Worm (Caenorhabditis elegans) whole organism, L4 larva: ENCODE data around the gene cope-1.

Experiments
- F26F4.8 ChIP-seq: fragments of 200-800 bp; sonication (Bioruptor generic); conservative IDR thresholded peaks from 2 replicates; pipeline ENCODE4 v1.3.6; 2022; ENCODE audit warnings: missing genetic modification characterization, missing compliant biosample characterization
- F37D6.2 ChIP-seq: sonication (generic microtip); optimal IDR thresholded peaks from 2 replicates; lab custom pipeline; 2016; ENCODE audit warnings: mild to moderate bottlenecking, missing genetic modification characterization, missing compliant biosample characterization
- F44E2.7 ChIP-seq: fragments of 200-800 bp; sonication (Bioruptor generic); IDR thresholded peaks from 2 replicates; pipeline ENCODE4 v2.1.2; 2022; ENCODE audit warnings: missing genetic modification characterization, missing compliant biosample characterization
- F49E8.2 ChIP-seq: sonication (generic microtip); optimal IDR thresholded peaks from 2 replicates; lab custom pipeline; 2016; ENCODE audit warnings: missing compliant biosample characterization, mild to moderate bottlenecking, missing genetic modification characterization, borderline replicate concordance
- R02D3.7 ChIP-seq: fragments of 150-350 bp; sonication (generic microtip); optimal IDR thresholded peaks from 3 replicates; lab custom pipeline; 2014; ENCODE audit warnings: missing biosample characterization, missing genetic modification characterization
- T26A8.4 ChIP-seq: fragments of 200-800 bp; sonication (Bioruptor generic); IDR thresholded peaks from 2 replicates; pipeline ENCODE4 v1.3.6; 2022; ENCODE audit warnings: missing genetic modification characterization, missing compliant biosample characterization
- Y48G9A.11 ChIP-seq: fragments of 200-800 bp; sonication (Bioruptor generic); IDR thresholded peaks from 2 replicates; pipeline ENCODE4 v1.3.6; 2022; ENCODE audit warnings: missing genetic modification reagents, missing genetic modification characterization, missing compliant biosample characterization
- Y5F2A.4 ChIP-seq: fragments of 200-800 bp; sonication (Bioruptor generic); optimal IDR thresholded peaks from 2 replicates; lab custom pipeline; 2018; ENCODE audit warnings: mild to moderate bottlenecking, missing genetic modification characterization, missing compliant biosample characterization
- Y75B8A.6 ChIP-seq: fragments of 200-800 bp; sonication (Bioruptor generic); IDR thresholded peaks from 2 replicates; pipeline ENCODE4 v1.3.6; 2022; ENCODE audit warnings: missing genetic modification reagents, missing genetic modification characterization, missing compliant biosample characterization
- ZK337.2 ChIP-seq: fragments of 200-800 bp; sonication (Bioruptor generic); IDR thresholded peaks from 2 replicates; pipeline ENCODE4 v1.3.6; 2022; ENCODE audit warnings: missing genetic modification reagents, missing genetic modification characterization, missing compliant biosample characterization
- ZK546.5 ChIP-seq, 2 experiments: sonication (generic microtip); optimal IDR thresholded peaks; 2 replicates each; lab custom pipeline; 2017; ENCODE audit warnings: missing biosample characterization in 2 of 2, missing genetic modification characterization in 2 of 2
- aha-1 ChIP-seq: fragments of 150-350 bp; peaks from one replicate; lab custom pipeline; 2014; ENCODE audit warnings: missing biosample characterization, missing genetic modification characterization
- ceh-44 ChIP-seq: fragments of 200-800 bp; sonication (Bioruptor generic); IDR thresholded peaks from 2 replicates; pipeline ENCODE4 v1.3.6; 2022; ENCODE audit warnings: missing genetic modification reagents, missing genetic modification characterization, missing compliant biosample characterization
- ceh-82 ChIP-seq: sonication (generic microtip); optimal IDR thresholded peaks from 2 replicates; lab custom pipeline; 2017; ENCODE audit warnings: missing biosample characterization, missing genetic modification characterization
- ces-1 ChIP-seq: fragments of 150-350 bp; sonication (generic microtip); optimal IDR thresholded peaks from 4 replicates; lab custom pipeline; 2014; ENCODE audit warnings: missing biosample characterization, missing genetic modification reagents, missing genetic modification characterization
- daf-16 ChIP-seq, 3 experiments: sonication (generic microtip); optimal IDR thresholded peaks; 2 replicates each; lab custom pipeline; 2016 to 2017; ENCODE audit warnings: missing genetic modification characterization in 3 of 3, missing genetic modification reagents in 3 of 3, mild to moderate bottlenecking in 2 of 3, missing compliant biosample characterization in 2 of 3, missing biosample characterization in 1 of 3, moderate library complexity in 1 of 3
- daf-19 ChIP-seq: fragments of 200-800 bp; sonication (Bioruptor generic); conservative IDR thresholded peaks from 2 replicates; pipeline ENCODE4 v1.3.6; 2022; ENCODE audit warnings: missing genetic modification characterization, missing compliant biosample characterization
- daf-8 ChIP-seq: fragments of 200-800 bp; sonication (Bioruptor generic); IDR thresholded peaks from 2 replicates; pipeline ENCODE4 v1.3.6; 2022; ENCODE audit warnings: missing genetic modification characterization, missing compliant biosample characterization
- dmd-8 ChIP-seq: fragments of 200-800 bp; sonication (Bioruptor generic); IDR thresholded peaks from 2 replicates; pipeline ENCODE4 v1.3.6; 2022; ENCODE audit warnings: missing genetic modification characterization, missing compliant biosample characterization
- egl-43 ChIP-seq: fragments of 200-800 bp; sonication (Bioruptor generic); IDR thresholded peaks from 2 replicates; pipeline ENCODE4 v1.3.6; 2022; ENCODE audit warnings: missing genetic modification reagents, missing genetic modification characterization, missing compliant biosample characterization
- fos-1 ChIP-seq: fragments of 150-350 bp; optimal IDR thresholded peaks from 2 replicates; lab custom pipeline; 2014; ENCODE audit warnings: missing biosample characterization, missing genetic modification characterization
- gei-8 ChIP-seq: fragments of 200-800 bp; sonication (Bioruptor generic); optimal IDR thresholded peaks from 2 replicates; lab custom pipeline; 2018; ENCODE audit warnings: mild to moderate bottlenecking, missing genetic modification characterization, missing compliant biosample characterization
- hlh-11 ChIP-seq: fragments of 200-800 bp; sonication (Bioruptor generic); optimal IDR thresholded peaks from 2 replicates; lab custom pipeline; 2018; ENCODE audit warnings: mild to moderate bottlenecking, missing genetic modification characterization, missing compliant biosample characterization
- hmg-1.1 ChIP-seq: fragments of 200-800 bp; sonication (Bioruptor generic); IDR thresholded peaks from 2 replicates; pipeline ENCODE4 v1.3.6; 2022; ENCODE audit warnings: missing genetic modification reagents, missing genetic modification characterization, missing compliant biosample characterization
- lim-7 ChIP-seq: fragments of 200-800 bp; sonication (Bioruptor generic); IDR thresholded peaks from 2 replicates; pipeline ENCODE4 v1.3.6; 2022; ENCODE audit warnings: missing genetic modification characterization, missing compliant biosample characterization
- lin-1 ChIP-seq: fragments of 200-800 bp; sonication (Bioruptor generic); IDR thresholded peaks from 2 replicates; pipeline ENCODE4 v1.3.6; 2022; ENCODE audit warnings: missing genetic modification reagents, missing genetic modification characterization, missing compliant biosample characterization
- lin-13 ChIP-seq: fragments of 150-350 bp; optimal IDR thresholded peaks from 2 replicates; lab custom pipeline; 2014; ENCODE audit warnings: missing biosample characterization, missing genetic modification reagents, missing genetic modification characterization
- lsy-2 ChIP-seq, 2 experiments: fragments of 150-350 bp in 1 of 2; sonication (generic microtip) in 1 of 2; optimal IDR thresholded peaks; 2 replicates each; lab custom pipeline; 2014 to 2017; ENCODE audit warnings: missing biosample characterization in 2 of 2, missing genetic modification characterization in 2 of 2
- madf-5 ChIP-seq, 2 experiments: fragments of 200-800 bp; sonication (Bioruptor generic); IDR thresholded peaks; 2 replicates each; pipeline ENCODE4 v1.3.6; 2022; ENCODE audit warnings: missing compliant biosample characterization in 2 of 2, missing genetic modification characterization in 2 of 2
- mes-2 ChIP-seq: sonication (generic microtip); optimal IDR thresholded peaks from 2 replicates; lab custom pipeline; 2016; ENCODE audit warnings: missing genotype, mild to moderate bottlenecking, missing genetic modification characterization, missing compliant biosample characterization; ENCODE audit not compliant: poor library complexity, severe bottlenecking
- mxl-3 ChIP-seq: fragments of 200-800 bp; sonication (Bioruptor generic); optimal IDR thresholded peaks from 2 replicates; lab custom pipeline; 2018; ENCODE audit warnings: mild to moderate bottlenecking, missing genetic modification characterization, missing compliant biosample characterization
- nhr-102 ChIP-seq: sonication (generic microtip); optimal IDR thresholded peaks from 2 replicates; lab custom pipeline; 2016; ENCODE audit warnings: mild to moderate bottlenecking, missing genetic modification characterization, moderate library complexity, missing compliant biosample characterization
- nhr-48 ChIP-seq: sonication (generic microtip); optimal IDR thresholded peaks from 2 replicates; lab custom pipeline; 2016; ENCODE audit warnings: mild to moderate bottlenecking, missing genetic modification characterization, missing compliant biosample characterization
- nhr-76 ChIP-seq: fragments of 150-350 bp; optimal IDR thresholded peaks from 2 replicates; lab custom pipeline; 2014; ENCODE audit warnings: missing biosample characterization, missing genetic modification characterization
- pha-4 ChIP-seq, 2 experiments: fragments of 150-350 bp in 1 of 2; fragments of 200-800 bp in 1 of 2; sonication (Bioruptor generic) in 1 of 2; IDR thresholded peaks in 1 of 2; optimal IDR thresholded peaks in 1 of 2; 2 replicates each; pipeline versions ENCODE4 v1.3.6 to Lab custom; 2014 to 2022; ENCODE audit warnings: missing genetic modification characterization in 2 of 2, missing genetic modification reagents in 2 of 2, missing biosample characterization in 1 of 2, missing compliant biosample characterization in 1 of 2
- php-3 ChIP-seq: fragments of 200-800 bp; sonication (Bioruptor generic); IDR thresholded peaks from 2 replicates; pipeline ENCODE4 v1.3.6; 2022; ENCODE audit warnings: missing genetic modification reagents, missing genetic modification characterization, missing compliant biosample characterization
- pqm-1 ChIP-seq: sonication (generic microtip); optimal IDR thresholded peaks from 2 replicates; lab custom pipeline; 2017; ENCODE audit warnings: missing biosample characterization, missing genetic modification characterization
- saeg-2 ChIP-seq: fragments of 200-800 bp; sonication (Bioruptor generic); IDR thresholded peaks from 2 replicates; pipeline ENCODE4 v1.3.6; 2022; ENCODE audit warnings: missing genetic modification reagents, missing genetic modification characterization, missing compliant biosample characterization
- skn-1 ChIP-seq: fragments of 150-350 bp; optimal IDR thresholded peaks from 2 replicates; lab custom pipeline; 2014; ENCODE audit warnings: missing biosample characterization, missing genetic modification characterization
- snpc-1.2 ChIP-seq: fragments of 200-800 bp; sonication (Bioruptor generic); IDR thresholded peaks from 2 replicates; pipeline ENCODE4 v1.3.6; 2022; ENCODE audit warnings: missing genetic modification reagents, missing genetic modification characterization, missing compliant biosample characterization
- spr-1 ChIP-seq: sonication (generic microtip); optimal IDR thresholded peaks from 2 replicates; lab custom pipeline; 2016; ENCODE audit warnings: mild to moderate bottlenecking, missing genetic modification characterization, missing compliant biosample characterization
- spr-3 ChIP-seq: fragments of 200-800 bp; sonication (Bioruptor generic); optimal IDR thresholded peaks from 2 replicates; lab custom pipeline; 2018; ENCODE audit warnings: mild to moderate bottlenecking, missing genetic modification characterization, missing compliant biosample characterization
- tra-1 ChIP-seq: fragments of 200-800 bp; sonication (Bioruptor generic); IDR thresholded peaks from 2 replicates; pipeline ENCODE4 v1.3.6; 2022; ENCODE audit warnings: missing genetic modification reagents, missing genetic modification characterization, missing compliant biosample characterization
- unc-62 ChIP-seq, 3 experiments: fragments of 150-350 bp in 1 of 3; sonication (generic microtip); optimal IDR thresholded peaks in 2 of 3; peaks in 1 of 3; 1 replicate in 1 of 3; 2 replicates in 2 of 3; lab custom pipeline; 2014 to 2017; ENCODE audit warnings: missing biosample characterization in 3 of 3, missing genetic modification characterization in 3 of 3, missing genetic modification reagents in 3 of 3, missing genotype in 1 of 3
- zfp-2 ChIP-seq: sonication (generic microtip); optimal IDR thresholded peaks from 2 replicates; lab custom pipeline; 2016; ENCODE audit warnings: mild to moderate bottlenecking, missing genetic modification characterization, missing compliant biosample characterization
- zip-2 ChIP-seq: fragments of 150-350 bp; optimal IDR thresholded peaks from 2 replicates; lab custom pipeline; 2014; ENCODE audit warnings: missing biosample characterization, missing genetic modification characterization
- ztf-7 ChIP-seq: fragments of 150-350 bp; optimal IDR thresholded peaks from 2 replicates; lab custom pipeline; 2014; ENCODE audit warnings: missing biosample characterization, missing genetic modification characterization

The cope-1 gene

ce11 chrIII:13409498-13409897 lies 16.6 kb upstream of the cope-1 start, which contains the start of gene myo-6:
myo-6 (plus strand) TSS chrIII:13409798.
- TF ChIP-seq madf-5 (GFP tag; IDR thresholded peaks at IDR 0.05; lab: Robert Waterston, UW) (no peak), ZK337.2 (GFP tag; lab: Robert Waterston, UW) (no peak), pha-4 (GFP tag; IDR thresholded peaks at IDR 0.05; lab: Robert Waterston, UW) (0 out of 2 replicates have a peak, but pooled peaks have one; percentile 25), pha-4 (tag; optimal IDR thresholded peaks at IDR 0.05; lab: Kevin White, UChicago) (no peak), hlh-11 (no peak), lin-13 (no peak)

DNA sequence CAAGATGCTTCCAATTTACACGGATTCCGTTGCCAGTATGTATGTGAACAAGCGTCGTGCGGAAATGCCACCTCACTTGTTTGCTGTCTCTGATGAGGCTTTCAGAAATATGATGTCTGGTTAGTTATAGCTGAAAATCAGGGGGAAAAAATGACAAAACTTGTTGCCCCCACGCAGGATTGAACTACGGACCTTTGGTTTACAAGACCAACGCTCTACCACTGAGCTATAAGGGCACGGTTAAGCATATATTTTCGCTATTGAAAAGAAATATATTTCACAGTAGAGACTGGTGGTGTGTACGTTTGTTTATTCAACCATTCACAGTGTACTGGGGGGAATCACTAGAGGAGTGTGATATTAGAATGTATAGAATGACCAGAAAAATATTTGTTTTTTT lies 14.9 kb upstream of the cope-1 start:
- TF ChIP-seq unc-62 (GFP tag; optimal IDR thresholded peaks at IDR 0.05 in 1 of 2; lab: Kevin White, UChicago) (no peak), unc-62 (tag; optimal IDR thresholded peaks at IDR 0.05; lab: Kevin White, UChicago) (no peak), spr-3 (peak; percentile 28), Y48G9A.11 (GFP tag; lab: Robert Waterston, UW) (peak; percentile 24; the same call in 1 of the 2 replicates), F37D6.2 (tag; lab: Kevin White, UChicago) (no peak), saeg-2 (GFP tag; lab: Robert Waterston, UW) (no peak), zfp-2 (no peak), gei-8 (GFP tag; lab: Kevin White, UChicago) (no peak), fos-1 (tag; lab: Kevin White, UChicago) (no peak), lin-1 (GFP tag; lab: Robert Waterston, UW) (no peak), T26A8.4 (GFP tag; lab: Robert Waterston, UW) (0 out of 2 replicates have a peak, but pooled peaks have one; percentile 30), Y75B8A.6 (GFP tag; lab: Robert Waterston, UW) (0 out of 2 replicates have a peak, but pooled peaks have one; percentile 28), snpc-1.2 (GFP tag; lab: Robert Waterston, UW) (0 out of 2 replicates have a peak, but pooled peaks have one; percentile 33), ztf-7 (tag; lab: Kevin White, UChicago) (no peak), lsy-2 (tag; optimal IDR thresholded peaks at IDR 0.05; lab: Kevin White, UChicago) (no peak), ces-1 (GFP tag; lab: Kevin White, UChicago) (no peak), daf-19 (GFP tag; lab: Robert Waterston, UW) (no peak), R02D3.7 (tag; lab: Kevin White, UChicago) (no peak), Y5F2A.4 (GFP tag; lab: Kevin White, UChicago) (no peak), mes-2 (tag; lab: Kevin White, UChicago) (peak; percentile 40), nhr-48 (tag; lab: Kevin White, UChicago) (peak; percentile 7), pqm-1 (tag; lab: Kevin White, UChicago) (no peak), mxl-3 (GFP tag; lab: Kevin White, UChicago) (no peak), ZK546.5 (tag; optimal IDR thresholded peaks at IDR 0.05; lab: Kevin White, UChicago) (no peak), nhr-102 (tag; lab: Kevin White, UChicago) (no peak), tra-1 (GFP tag; lab: Robert Waterston, UW) (0 out of 2 replicates have a peak, but pooled peaks have one; percentile 12), lin-13 (peak; percentile 23), daf-16 (GFP tag; optimal IDR thresholded peaks at IDR 0.05; lab: Kevin White, UChicago) (peak in 1 of 2 experiments; percentile 42), daf-16 (tag; optimal IDR thresholded peaks at IDR 0.05; lab: Kevin White, UChicago) (no peak), aha-1 (no peak), egl-43 (GFP tag; lab: Robert Waterston, UW) (no peak; the same call in 1 of the 2 replicates), F26F4.8 (GFP tag; lab: Robert Waterston, UW) (0 out of 2 replicates have a peak, but pooled peaks have one; percentile 31), madf-5 (GFP tag; IDR thresholded peaks at IDR 0.05; lab: Robert Waterston, UW) (no peak), hmg-1.1 (no peak), F49E8.2 (tag; lab: Kevin White, UChicago) (peak; percentile 28), daf-8 (GFP tag; lab: Robert Waterston, UW) (no peak), ceh-44 (peak; percentile 41; the same call in 1 of the 2 replicates), nhr-76 (no peak), ceh-82 (no peak), spr-1 (tag; lab: Kevin White, UChicago) (peak; percentile 9), dmd-8 (GFP tag; lab: Robert Waterston, UW) (peak; percentile 82), zip-2 (peak; percentile 3), lim-7 (GFP tag; lab: Robert Waterston, UW) (peak; percentile 81), php-3 (no peak), skn-1 (no peak), F44E2.7 (GFP tag; lab: Robert Waterston, UW) (peak; percentile 59; the same call in 1 of the 2 replicates)
